Worm (Caenorhabditis elegans): ENCODE results near the gene Y6D1A.2.

- TF ChIP-seq flt-1 (GFP tag; IDR thresholded peaks at IDR 0.05), result no peak
- no peak for TF ChIP-seq ama-1 (optimal IDR thresholded peaks at IDR 0.05)
- TF ChIP-seq ets-7 (tag; optimal IDR thresholded peaks at IDR 0.05), result no peak
- TF ChIP-seq hmg-4 (GFP tag; optimal IDR thresholded peaks at IDR 0.05), result no peak
- TF ChIP-seq B0310.2 (tag; optimal IDR thresholded peaks at IDR 0.05), result no peak
- no peak for TF ChIP-seq hmbx-1 (tag; optimal IDR thresholded peaks at IDR 0.05)
These were observed 8.5 kb downstream of the Y6D1A.2 start for ce11 chrII:11811241-11811640.
